Worm (Caenorhabditis elegans): ENCODE measurements around the gene mtr-4.

mtr-4 gene

DNA sequence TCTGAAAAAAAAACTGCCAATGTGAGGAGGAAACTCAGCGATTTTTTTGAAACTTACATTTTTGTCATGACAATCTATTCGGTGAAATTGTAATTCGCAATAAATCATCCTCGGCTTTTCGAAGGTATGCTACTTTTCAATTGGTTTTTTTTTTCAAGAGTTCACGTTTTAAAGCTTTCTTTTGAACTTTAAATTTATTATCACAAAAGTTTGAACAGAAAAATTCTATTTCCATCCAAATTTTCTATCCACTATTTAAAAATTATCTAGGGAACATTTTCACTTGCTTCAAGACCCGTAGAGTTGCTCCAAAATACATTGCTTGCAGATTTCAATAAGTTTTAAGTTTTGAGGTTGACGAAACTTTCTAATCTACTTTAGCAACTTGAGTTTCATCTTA, 21.1 kb downstream of the mtr-4 start, which contains the start of gene K07F5.6:
Gene K07F5.6, minus strand, starts transcription at position 101 of the 400 bp plus-strand sequence.
- no peak for TF ChIP-seq R02D3.7 (tag; optimal IDR thresholded peaks at IDR 0.05)
- TF ChIP-seq lin-13 (GFP tag; optimal IDR thresholded peaks at IDR 0.05) = no peak
- no peak for TF ChIP-seq blmp-1 (tag; optimal IDR thresholded peaks at IDR 0.05; ENCODE audit: insufficient read depth)
- no peak for TF ChIP-seq nhr-129 (tag; optimal IDR thresholded peaks at IDR 0.05)
- TF ChIP-seq nhr-6 (tag; optimal IDR thresholded peaks at IDR 0.05) = no peak
- no peak for TF ChIP-seq unc-62 (GFP tag; optimal IDR thresholded peaks at IDR 0.05)
- TF ChIP-seq ceh-16 (tag; optimal IDR thresholded peaks at IDR 0.05) = no peak
- no peak for TF ChIP-seq dmd-4 (tag; optimal IDR thresholded peaks at IDR 0.05)
- TF ChIP-seq nhr-11 (tag; optimal IDR thresholded peaks at IDR 0.05) = no peak
- TF ChIP-seq ztf-11 (tag; optimal IDR thresholded peaks at IDR 0.05) = no peak
- no peak for TF ChIP-seq lsy-2 (tag; optimal IDR thresholded peaks at IDR 0.05)
- no peak for TF ChIP-seq C34F6.9 (tag; optimal IDR thresholded peaks at IDR 0.05)
- no peak for TF ChIP-seq ZK546.5 (tag; optimal IDR thresholded peaks at IDR 0.05)
- TF ChIP-seq ztf-4 (tag; optimal IDR thresholded peaks at IDR 0.05) = no peak
- no peak for TF ChIP-seq skn-1 (tag; optimal IDR thresholded peaks at IDR 0.05)

DNA sequence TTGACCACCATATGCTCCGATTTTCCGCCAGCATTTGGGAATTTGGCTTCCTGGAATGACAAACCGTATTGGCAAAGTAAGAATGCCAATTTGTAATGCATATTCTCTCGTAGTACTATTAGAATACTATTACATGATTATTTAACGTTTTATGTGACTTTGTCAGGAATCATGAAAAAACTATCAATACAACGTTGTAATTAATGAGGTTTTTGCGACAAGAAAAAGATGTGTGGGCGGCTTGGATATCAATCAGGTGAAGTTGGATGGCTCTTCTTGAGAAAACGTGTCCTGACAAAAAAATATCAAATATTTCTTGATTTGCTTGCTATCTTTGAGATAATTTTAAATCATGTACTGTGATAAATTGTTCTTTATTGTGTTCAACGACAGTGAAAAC, 22.6 kb downstream of the mtr-4 start, which contains the start of gene K07F5.7:
Gene K07F5.7, minus strand, starts transcription at position 101 of the 400 bp plus-strand sequence.
- TF ChIP-seq nhr-6 (tag; optimal IDR thresholded peaks at IDR 0.05) (no peak), elt-3 (tag; optimal IDR thresholded peaks at IDR 0.05) (no peak), zag-1 (tag; optimal IDR thresholded peaks at IDR 0.05) (no peak), egl-27 (tag; optimal IDR thresholded peaks at IDR 0.05) (no peak), F13H6.1 (tag; optimal IDR thresholded peaks at IDR 0.05) (no peak), nhr-11 (tag; optimal IDR thresholded peaks at IDR 0.05) (no peak), mbf-1 (tag; optimal IDR thresholded peaks at IDR 0.05) (no peak), C34F6.9 (tag; optimal IDR thresholded peaks at IDR 0.05) (no peak)

DNA sequence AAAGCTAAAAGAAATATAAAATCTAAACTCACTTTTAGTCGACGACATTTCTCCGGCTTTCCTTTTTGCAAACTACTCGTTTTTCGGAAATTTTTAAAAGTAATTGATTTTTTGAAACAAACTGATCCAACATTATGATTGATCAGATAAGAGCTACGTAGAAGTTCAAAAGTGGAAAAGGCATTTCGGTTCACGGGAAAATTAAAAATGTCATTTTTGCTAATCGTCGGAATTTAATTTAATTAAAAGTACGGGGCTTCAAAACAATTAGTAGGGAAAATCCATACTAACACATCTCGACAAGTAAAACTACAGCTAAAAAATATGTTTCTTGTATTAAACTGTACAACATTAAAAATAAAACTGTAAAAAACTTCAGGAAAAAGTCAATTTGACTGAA, 24.1 kb downstream of the mtr-4 start, which contains the start of gene K07F5.8:
Gene K07F5.8, minus strand, starts transcription at position 101 of the 400 bp plus-strand sequence.
- no peak for TF ChIP-seq aly-2 (tag; optimal IDR thresholded peaks at IDR 0.05)
- no peak for TF ChIP-seq elt-1 (tag; optimal IDR thresholded peaks at IDR 0.05)
- no peak for TF ChIP-seq ceh-16 (tag; optimal IDR thresholded peaks at IDR 0.05)
- no peak for TF ChIP-seq nhr-6 (tag; optimal IDR thresholded peaks at IDR 0.05)
- no peak for TF ChIP-seq mbf-1 (tag; optimal IDR thresholded peaks at IDR 0.05)
- no peak for TF ChIP-seq ztf-1 (GFP tag; conservative IDR thresholded peaks at IDR 0.05)
- no peak for TF ChIP-seq alr-1 (tag; optimal IDR thresholded peaks at IDR 0.05)
- no peak for TF ChIP-seq elt-3 (tag; optimal IDR thresholded peaks at IDR 0.05)
- no peak for TF ChIP-seq lin-39 (tag; optimal IDR thresholded peaks at IDR 0.05)
- no peak for TF ChIP-seq nhr-21 (tag; optimal IDR thresholded peaks at IDR 0.05)
- TF ChIP-seq snpc-4 (tag; optimal IDR thresholded peaks at IDR 0.05) = no peak
- no peak for TF ChIP-seq ztf-11 (tag; optimal IDR thresholded peaks at IDR 0.05)
- no peak for TF ChIP-seq F13H6.1 (tag; optimal IDR thresholded peaks at IDR 0.05)
- TF ChIP-seq nhr-237 (tag; optimal IDR thresholded peaks at IDR 0.05) = no peak
- TF ChIP-seq egl-27 (tag; optimal IDR thresholded peaks at IDR 0.05) = no peak
- no peak for TF ChIP-seq sma-9 (GFP tag; optimal IDR thresholded peaks at IDR 0.05)
- no peak for TF ChIP-seq sma-9 (tag; optimal IDR thresholded peaks at IDR 0.05)

DNA sequence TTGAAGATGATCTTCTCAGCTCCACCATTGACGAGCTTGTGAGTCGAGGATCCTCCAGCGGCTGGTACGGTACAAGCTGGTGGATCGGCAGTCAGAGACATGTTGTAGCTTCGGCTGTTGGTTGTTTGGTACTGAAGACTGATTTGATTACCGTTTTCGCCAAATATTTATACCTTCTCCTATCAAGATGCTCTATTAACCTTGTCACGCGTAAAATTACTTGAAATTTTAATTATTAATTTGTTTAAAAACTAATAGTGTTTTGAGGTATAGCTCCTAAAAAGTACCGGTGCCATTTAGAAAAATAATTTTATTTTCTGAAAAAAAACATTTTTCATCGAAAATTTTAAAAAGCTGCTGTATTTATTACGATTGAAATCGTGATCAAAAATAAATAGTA, 25.4 kb downstream of the mtr-4 start, which contains the start of gene ssp-10:
Gene ssp-10, minus strand, starts transcription at position 101 of the 400 bp plus-strand sequence.
- TF ChIP-seq mab-5 (tag; optimal IDR thresholded peaks at IDR 0.05) = no peak
- TF ChIP-seq sma-9 (GFP tag; optimal IDR thresholded peaks at IDR 0.05) = no peak
- no peak for TF ChIP-seq sma-9 (tag; optimal IDR thresholded peaks at IDR 0.05)
- no peak for TF ChIP-seq lin-39 (tag; optimal IDR thresholded peaks at IDR 0.05)
- TF ChIP-seq ztf-11 (tag; optimal IDR thresholded peaks at IDR 0.05) = no peak
- no peak for TF ChIP-seq ceh-82 (tag; optimal IDR thresholded peaks at IDR 0.05)
- no peak for TF ChIP-seq C34F6.9 (tag; optimal IDR thresholded peaks at IDR 0.05)
- TF ChIP-seq zag-1 (tag; optimal IDR thresholded peaks at IDR 0.05) = no peak
- TF ChIP-seq ztf-4 (tag; optimal IDR thresholded peaks at IDR 0.05) = no peak
- no peak for TF ChIP-seq unc-55 (GFP tag; optimal IDR thresholded peaks at IDR 0.05)
- no peak for TF ChIP-seq nhr-6 (tag; optimal IDR thresholded peaks at IDR 0.05)
- TF ChIP-seq nhr-12 (tag; optimal IDR thresholded peaks at IDR 0.05) = no peak
- TF ChIP-seq sma-3 (GFP tag; optimal IDR thresholded peaks at IDR 0.05) = no peak
- TF ChIP-seq fos-1 (tag; optimal IDR thresholded peaks at IDR 0.05) = no peak
- TF ChIP-seq F13H6.1 (tag; optimal IDR thresholded peaks at IDR 0.05) = no peak
- no peak for TF ChIP-seq nhr-10 (tag; optimal IDR thresholded peaks at IDR 0.05)
- no peak for TF ChIP-seq Y55F3AM.14 (GFP tag; optimal IDR thresholded peaks at IDR 0.05)
- TF ChIP-seq snpc-4 (tag; optimal IDR thresholded peaks at IDR 0.05) = no peak
- TF ChIP-seq egl-27 (tag; optimal IDR thresholded peaks at IDR 0.05) = no peak
- TF ChIP-seq elt-3 (tag; optimal IDR thresholded peaks at IDR 0.05) = no peak

All from whole organism, L2 larva.